Fruit fly (Drosophila melanogaster) whole organism, pupa: ENCODE measurements around the gene Pcyt1.

Experiments
- CG10348 ChIP-seq: fragments of 200-800 bp; sonication (Bioruptor generic); IDR thresholded peaks from 2 replicates; pipeline ENCODE4 v1.3.6; 2022; ENCODE audit warnings: missing biosample characterization, missing genetic modification characterization
- CG15710 ChIP-seq: fragments of 200-800 bp; sonication (Bioruptor generic); optimal IDR thresholded peaks from 2 replicates; lab custom pipeline; 2018; ENCODE audit warnings: missing biosample characterization, mild to moderate bottlenecking, missing genetic modification characterization, moderate library complexity
- Pif1B ChIP-seq: fragments of 200-800 bp; sonication (Bioruptor generic); optimal IDR thresholded peaks from 3 replicates; lab custom pipeline; 2016; ENCODE audit warnings: missing biosample characterization, missing genetic modification characterization
- Snoo ChIP-seq: fragments of 200-800 bp; sonication (Bioruptor generic); optimal IDR thresholded peaks from 3 replicates; lab custom pipeline; 2017; ENCODE audit warnings: missing biosample characterization, mild to moderate bottlenecking, missing genetic modification characterization, inconsistent platforms
- gl ChIP-seq: fragments of 200-800 bp; sonication (Bioruptor generic); optimal IDR thresholded peaks from 2 replicates; lab custom pipeline; 2018; ENCODE audit warnings: missing biosample characterization, mild to moderate bottlenecking, missing genetic modification characterization

DNA sequence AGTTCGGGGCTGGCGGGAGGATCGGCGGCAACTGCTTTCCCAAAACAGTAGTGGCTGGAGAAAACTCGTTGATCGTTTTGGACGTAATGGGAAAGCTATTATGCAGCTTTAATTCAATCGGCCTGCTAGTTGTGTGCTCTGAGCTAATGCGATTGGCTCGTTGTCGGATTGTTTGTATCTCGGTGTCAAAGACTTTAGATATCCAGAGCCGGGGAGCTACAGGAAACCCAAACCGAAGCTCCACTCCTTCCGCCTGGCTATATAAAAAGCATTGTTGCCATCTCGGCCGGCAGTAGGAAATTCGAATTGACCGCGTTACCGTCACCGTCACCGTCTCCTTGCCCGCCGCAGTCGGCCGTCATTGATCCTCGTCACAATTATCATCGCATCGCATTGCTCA lies 19.2 kb downstream of the Pcyt1 start, which contains the start of gene CG12003:
- TF ChIP-seq Pif1B (GFP tag; lab: Kevin White, UChicago) (no peak), CG15710 (tag; lab: Kevin White, UChicago) (no peak), gl (no peak), Snoo (tag; lab: Kevin White, UChicago) (no peak), CG10348 (no peak)
